Worm (Caenorhabditis elegans) whole organism, mixed stage, embryonic: Measurements from ENCODE around the gene C18F10.2.
A peak's percentile ranks its signal among the peaks of the same experiment; 100 is the strongest.

Experiments
- bed-3 ChIP-seq: fragments of 200-800 bp; sonication (Bioruptor generic); optimal IDR thresholded peaks from 3 replicates; lab custom pipeline; 2018; ENCODE audit warnings: mild to moderate bottlenecking, missing genetic modification characterization, moderate library complexity, missing compliant biosample characterization
- ceh-43 ChIP-seq: fragments of 200-800 bp; sonication (Bioruptor generic); optimal IDR thresholded peaks from 2 replicates; lab custom pipeline; 2018; ENCODE audit warnings: mild to moderate bottlenecking, missing genetic modification characterization, moderate library complexity, missing compliant biosample characterization
- ces-1 ChIP-seq: fragments of 150-350 bp; optimal IDR thresholded peaks from 2 replicates; lab custom pipeline; 2014; ENCODE audit warnings: missing biosample characterization, missing genetic modification reagents, missing genetic modification characterization
- nhr-2 ChIP-seq: fragments of 150-350 bp; optimal IDR thresholded peaks from 2 replicates; lab custom pipeline; 2014; ENCODE audit warnings: missing biosample characterization, missing genetic modification characterization
- unc-120 ChIP-seq: sonication (generic microtip); optimal IDR thresholded peaks from 2 replicates; lab custom pipeline; 2017; ENCODE audit warnings: missing genetic modification characterization, missing compliant biosample characterization; ENCODE audit not compliant: poor library complexity, severe bottlenecking

The C18F10.2 gene

ce11 chrIII:6317345-6317744 is 44.4 kb downstream of the C18F10.2 start:
- TF ChIP-seq ceh-43 (no peak), ces-1 (GFP tag; lab: Kevin White, UChicago) (peak; percentile 98)

- TF ChIP-seq unc-120 (tag; lab: Kevin White, UChicago) (no peak), bed-3 (no peak), nhr-2 (tag; lab: Kevin White, UChicago) (no peak)
- TF ChIP-seq, all 35 proteins: peak for 0
Measured at ce11 chrIII:6324139-6324538, 51.2 kb downstream of the C18F10.2 start, which contains the start of gene C56G2.5. C56G2.5 (minus strand) TSS chrIII:6324239.
